Worm (Caenorhabditis elegans): ENCODE data around the gene dct-16.

Gene dct-16

ce11 chrV:20497537-20497936 lies 1.3 kb downstream of the dct-16 start:
- no peak for TF ChIP-seq med-1 (GFP tag; optimal IDR thresholded peaks at IDR 0.05; ENCODE audit: insufficient read depth)
- TF ChIP-seq cog-1 (tag; optimal IDR thresholded peaks at IDR 0.05), result no peak
- no peak for TF ChIP-seq ztf-23 (GFP tag; IDR thresholded peaks at IDR 0.05)
- TF ChIP-seq T22C8.4 (GFP tag; IDR thresholded peaks at IDR 0.05), result no peak
- TF ChIP-seq klf-2 (GFP tag; conservative IDR thresholded peaks at IDR 0.05), result no peak

- TF ChIP-seq ztf-23 (GFP tag; IDR thresholded peaks at IDR 0.05) (0 out of 2 replicates have a peak, but pooled peaks have one; percentile 42), ref-1 (GFP tag; conservative IDR thresholded peaks at IDR 0.05) (no peak)
These were observed 5.3 kb downstream of the dct-16 start, which contains the start of gene B0250.5 for ce11 chrV:20493271-20494231. Gene B0250.5 (plus strand): TSS chrV:20493924.

- no peak for TF ChIP-seq ref-1 (GFP tag; conservative IDR thresholded peaks at IDR 0.05)
- TF ChIP-seq ztf-23 (GFP tag; IDR thresholded peaks at IDR 0.05), result no peak
- no peak for TF ChIP-seq klf-2 (GFP tag; conservative IDR thresholded peaks at IDR 0.05)
- no peak for TF ChIP-seq tab-1 (GFP tag; IDR thresholded peaks at IDR 0.05)
- TF ChIP-seq flt-1 (GFP tag; IDR thresholded peaks at IDR 0.05), result no peak
- no peak for TF ChIP-seq ztf-29 (GFP tag; IDR thresholded peaks at IDR 0.05)
- no peak for TF ChIP-seq T22C8.4 (GFP tag; IDR thresholded peaks at IDR 0.05)
- TF ChIP-seq med-1 (GFP tag; optimal IDR thresholded peaks at IDR 0.05; ENCODE audit: insufficient read depth), result no peak
- no peak for TF ChIP-seq cog-1 (tag; optimal IDR thresholded peaks at IDR 0.05)
These were observed 6.5 kb downstream of the dct-16 start, which contains the start of gene srbc-79 for ce11 chrV:20492385-20492784. Gene srbc-79 (minus strand): TSS chrV:20492485.

ce11 chrV:20489102-20489501 lies 9.8 kb downstream of the dct-16 start, which contains the start of gene srbc-78:
Gene srbc-78 (minus strand): TSS chrV:20489202.
- no peak for TF ChIP-seq klf-2 (GFP tag; conservative IDR thresholded peaks at IDR 0.05)
- TF ChIP-seq ztf-23 (GFP tag; IDR thresholded peaks at IDR 0.05), result no peak
- TF ChIP-seq ztf-29 (GFP tag; IDR thresholded peaks at IDR 0.05), result no peak
- no peak for TF ChIP-seq cog-1 (tag; optimal IDR thresholded peaks at IDR 0.05)
- TF ChIP-seq T22C8.4 (GFP tag; IDR thresholded peaks at IDR 0.05), result no peak
- TF ChIP-seq flt-1 (GFP tag; IDR thresholded peaks at IDR 0.05), result no peak
- TF ChIP-seq tab-1 (GFP tag; IDR thresholded peaks at IDR 0.05), result no peak
- TF ChIP-seq ref-1 (GFP tag; conservative IDR thresholded peaks at IDR 0.05), result no peak
- no peak for TF ChIP-seq med-1 (GFP tag; optimal IDR thresholded peaks at IDR 0.05; ENCODE audit: insufficient read depth)

ce11 chrV:20486549-20486948 lies 12.3 kb downstream of the dct-16 start:
- TF ChIP-seq cog-1 (tag; optimal IDR thresholded peaks at IDR 0.05) (no peak), tab-1 (GFP tag; IDR thresholded peaks at IDR 0.05) (no peak), flt-1 (GFP tag; IDR thresholded peaks at IDR 0.05) (no peak), klf-2 (GFP tag; conservative IDR thresholded peaks at IDR 0.05) (no peak), ztf-23 (GFP tag; IDR thresholded peaks at IDR 0.05) (no peak), T22C8.4 (GFP tag; IDR thresholded peaks at IDR 0.05) (no peak), ref-1 (GFP tag; conservative IDR thresholded peaks at IDR 0.05) (no peak), ztf-29 (GFP tag; IDR thresholded peaks at IDR 0.05) (no peak), med-1 (GFP tag; optimal IDR thresholded peaks at IDR 0.05; ENCODE audit: insufficient read depth) (no peak)

- TF ChIP-seq med-1 (GFP tag; optimal IDR thresholded peaks at IDR 0.05; ENCODE audit: insufficient read depth) (no peak), ref-1 (GFP tag; conservative IDR thresholded peaks at IDR 0.05) (no peak), T22C8.4 (GFP tag; IDR thresholded peaks at IDR 0.05) (no peak), cog-1 (tag; optimal IDR thresholded peaks at IDR 0.05) (no peak), klf-2 (GFP tag; conservative IDR thresholded peaks at IDR 0.05) (no peak), tab-1 (GFP tag; IDR thresholded peaks at IDR 0.05) (no peak), ztf-23 (GFP tag; IDR thresholded peaks at IDR 0.05) (no peak), flt-1 (GFP tag; IDR thresholded peaks at IDR 0.05) (no peak), ztf-29 (GFP tag; IDR thresholded peaks at IDR 0.05) (no peak)
These were observed 13.6 kb downstream of the dct-16 start, which contains the start of gene dhcr-7 for ce11 chrV:20485285-20485684. Gene dhcr-7 (minus strand): TSS chrV:20485385.

- TF ChIP-seq flt-1 (GFP tag; IDR thresholded peaks at IDR 0.05), result no peak
- no peak for TF ChIP-seq ref-1 (GFP tag; conservative IDR thresholded peaks at IDR 0.05)
- TF ChIP-seq klf-2 (GFP tag; conservative IDR thresholded peaks at IDR 0.05), result no peak
- no peak for TF ChIP-seq tab-1 (GFP tag; IDR thresholded peaks at IDR 0.05)
- TF ChIP-seq cog-1 (tag; optimal IDR thresholded peaks at IDR 0.05), result no peak
- TF ChIP-seq T22C8.4 (GFP tag; IDR thresholded peaks at IDR 0.05), result no peak
These were observed 18.1 kb downstream of the dct-16 start for ce11 chrV:20480790-20481189.

- no peak for TF ChIP-seq ztf-29 (GFP tag; IDR thresholded peaks at IDR 0.05)
- no peak for TF ChIP-seq T22C8.4 (GFP tag; IDR thresholded peaks at IDR 0.05)
- TF ChIP-seq klf-2 (GFP tag; conservative IDR thresholded peaks at IDR 0.05), result no peak
- TF ChIP-seq med-1 (GFP tag; optimal IDR thresholded peaks at IDR 0.05; ENCODE audit: insufficient read depth), result no peak
- TF ChIP-seq cog-1 (tag; optimal IDR thresholded peaks at IDR 0.05), result no peak
- no peak for TF ChIP-seq flt-1 (GFP tag; IDR thresholded peaks at IDR 0.05)
- no peak for TF ChIP-seq ref-1 (GFP tag; conservative IDR thresholded peaks at IDR 0.05)
- no peak for TF ChIP-seq ztf-23 (GFP tag; IDR thresholded peaks at IDR 0.05)
- no peak for TF ChIP-seq tab-1 (GFP tag; IDR thresholded peaks at IDR 0.05)
These were observed 19.7 kb downstream of the dct-16 start, which contains the start of the genes calf-1 and rpl-2 for ce11 chrV:20479013-20479739. Gene calf-1 (minus strand): TSS chrV:20479089. Gene rpl-2 (plus strand): TSS chrV:20479689.

ce11 chrV:20476981-20477380 lies 21.9 kb downstream of the dct-16 start:
- no peak for TF ChIP-seq ztf-23 (GFP tag; IDR thresholded peaks at IDR 0.05)
- no peak for TF ChIP-seq tab-1 (GFP tag; IDR thresholded peaks at IDR 0.05)
- no peak for TF ChIP-seq cog-1 (tag; optimal IDR thresholded peaks at IDR 0.05)
- no peak for TF ChIP-seq T22C8.4 (GFP tag; IDR thresholded peaks at IDR 0.05)
- TF ChIP-seq flt-1 (GFP tag; IDR thresholded peaks at IDR 0.05), result no peak
- no peak for TF ChIP-seq ztf-29 (GFP tag; IDR thresholded peaks at IDR 0.05)
- TF ChIP-seq med-1 (GFP tag; optimal IDR thresholded peaks at IDR 0.05; ENCODE audit: insufficient read depth), result no peak
- no peak for TF ChIP-seq klf-2 (GFP tag; conservative IDR thresholded peaks at IDR 0.05)
- no peak for TF ChIP-seq ref-1 (GFP tag; conservative IDR thresholded peaks at IDR 0.05)
